Fruit fly (Drosophila melanogaster): Measurements from ENCODE around the gene Ulp1.
A peak's percentile ranks its signal among the peaks of the same experiment; 100 is the strongest.

The Ulp1 gene

DNA sequence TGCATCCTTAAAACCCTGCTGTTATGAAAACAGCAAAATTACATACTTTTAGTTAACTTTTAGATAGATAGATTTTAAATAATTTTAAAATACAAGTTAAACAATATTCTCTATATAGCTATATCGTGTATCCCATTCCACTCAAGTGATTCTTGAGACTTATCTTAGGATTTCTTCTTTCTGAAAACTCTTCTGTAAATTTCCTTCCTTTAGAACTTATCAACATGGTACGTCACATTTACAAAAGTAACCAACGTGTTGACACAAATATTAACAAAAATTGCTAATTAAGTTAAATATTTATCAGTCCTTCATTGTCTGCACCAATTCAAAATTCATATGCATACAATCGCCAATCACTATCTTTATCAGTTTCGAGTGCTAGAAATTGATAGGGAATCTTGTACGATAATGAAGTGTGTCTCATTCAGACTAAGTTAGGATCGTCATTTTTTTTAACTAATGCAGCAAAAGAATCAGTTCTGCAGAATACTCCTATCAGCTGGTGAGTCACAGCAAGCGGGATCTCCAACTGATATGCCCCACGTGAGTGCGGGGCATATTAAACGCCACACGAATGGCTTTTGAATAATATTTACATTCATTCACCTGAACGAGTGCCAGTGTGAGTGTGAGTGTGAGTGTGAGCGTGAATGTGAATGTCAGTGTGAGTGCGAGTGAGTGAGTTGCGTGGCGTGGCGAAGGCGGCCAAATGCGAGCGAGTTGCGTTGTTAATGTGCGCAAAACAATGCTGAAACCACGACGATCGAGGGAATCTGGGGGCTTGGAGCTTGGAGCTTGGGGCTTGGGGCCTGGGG lies 40.2 kb downstream of the Ulp1 start (continued):
- TF ChIP-seq Hey (tag; optimal IDR thresholded peaks at IDR 0.05) (no peak), CG30431 (GFP tag; optimal IDR thresholded peaks at IDR 0.05) (no peak), sob (GFP tag; IDR thresholded peaks at IDR 0.05) (no peak), nmo (GFP tag; optimal IDR thresholded peaks at IDR 0.05) (no peak), CG9437 (GFP tag; optimal IDR thresholded peaks at IDR 0.05) (no peak), CG8290 (GFP tag; optimal IDR thresholded peaks at IDR 0.05) (no peak), CG8290 (tag; optimal IDR thresholded peaks at IDR 0.05) (peak in 1 of 2 experiments; percentile 76), CG16863 (GFP tag; optimal IDR thresholded peaks at IDR 0.05) (no peak), Oli (tag; optimal IDR thresholded peaks at IDR 0.05) (no peak), cas (GFP tag; IDR thresholded peaks at IDR 0.05) (no peak), lilli (GFP tag; optimal IDR thresholded peaks at IDR 0.05) (no peak), ATbp (GFP tag; optimal IDR thresholded peaks at IDR 0.05) (no peak), pan (optimal IDR thresholded peaks at IDR 0.05) (no peak), pan (GFP tag; optimal IDR thresholded peaks at IDR 0.05 in 1 of 2, IDR thresholded peaks at IDR 0.05 in 1 of 2) (peak in 1 of 2 experiments; percentile 49), CG12744 (GFP tag; optimal IDR thresholded peaks at IDR 0.05) (no peak), Dip2 (GFP tag; IDR thresholded peaks at IDR 0.05) (no peak), hbn (GFP tag; IDR thresholded peaks at IDR 0.05; ENCODE audit: partially characterized antibody) (no peak), Hr3 (GFP tag; optimal IDR thresholded peaks at IDR 0.05) (no peak), vvl (GFP tag; IDR thresholded peaks at IDR 0.05) (peak; percentile 93), jigr1 (GFP tag; IDR thresholded peaks at IDR 0.05) (no peak), zfh2 (GFP tag; optimal IDR thresholded peaks at IDR 0.05) (no peak), CG1647 (GFP tag; optimal IDR thresholded peaks at IDR 0.05) (no peak), CG10209 (GFP tag; optimal IDR thresholded peaks at IDR 0.05) (no peak), CG9932 (GFP tag; IDR thresholded peaks at IDR 0.05) (peak; percentile 45), CG12236 (GFP tag; optimal IDR thresholded peaks at IDR 0.05) (no peak), CG14965 (GFP tag; optimal IDR thresholded peaks at IDR 0.05; ENCODE audit: borderline replicate concordance) (no peak), p53 (GFP tag; optimal IDR thresholded peaks at IDR 0.05) (no peak), CG10959 (GFP tag; IDR thresholded peaks at IDR 0.05) (no peak), Optix (GFP tag; IDR thresholded peaks at IDR 0.05) (no peak), C15 (GFP tag; IDR thresholded peaks at IDR 0.05) (no peak), caup (GFP tag; optimal IDR thresholded peaks at IDR 0.05; ENCODE audit: severe bottlenecking) (no peak), MESR4 (GFP tag; optimal IDR thresholded peaks at IDR 0.05) (no peak), GATAe (GFP tag; conservative IDR thresholded peaks at IDR 0.05) (no peak), CG11696 (GFP tag; IDR thresholded peaks at IDR 0.05) (no peak), CG8924 (tag; optimal IDR thresholded peaks at IDR 0.05) (no peak), hb (GFP tag; IDR thresholded peaks at IDR 0.05; ENCODE audit: partially characterized antibody) (no peak), CG17361 (GFP tag; IDR thresholded peaks at IDR 0.05) (no peak), gem (tag; optimal IDR thresholded peaks at IDR 0.05) (no peak), fd102C (GFP tag; optimal IDR thresholded peaks at IDR 0.05) (no peak), CG17829 (tag; optimal IDR thresholded peaks at IDR 0.05) (no peak), trh (GFP tag; optimal IDR thresholded peaks at IDR 0.05) (no peak), cato (GFP tag; optimal IDR thresholded peaks at IDR 0.05; ENCODE audit: borderline replicate concordance) (no peak), CG16779 (GFP tag; IDR thresholded peaks at IDR 0.05) (no peak), CG14710 (tag; optimal IDR thresholded peaks at IDR 0.05) (no peak), CG18011 (GFP tag; optimal IDR thresholded peaks at IDR 0.05) (no peak), sqz (GFP tag; optimal IDR thresholded peaks at IDR 0.05) (no peak), CG32767 (GFP tag; IDR thresholded peaks at IDR 0.05) (no peak), CG3995 (GFP tag; optimal IDR thresholded peaks at IDR 0.05) (no peak), Lhr (GFP tag; optimal IDR thresholded peaks at IDR 0.05) (no peak), dm (GFP tag; optimal IDR thresholded peaks at IDR 0.05) (no peak), CG8089 (GFP tag; optimal IDR thresholded peaks at IDR 0.05) (no peak)

All from whole organism, embryonic.